Worm (Caenorhabditis elegans) whole organism, L1 larva: ENCODE results near the gene sam-4.

Source experiments
- C04F5.9 ChIP-seq: sonication (generic microtip); optimal IDR thresholded peaks from 2 replicates; lab custom pipeline; 2016; ENCODE audit warnings: missing genetic modification characterization, missing compliant biosample characterization
- C16A3.4 ChIP-seq: fragments of 150-350 bp; optimal IDR thresholded peaks from 2 replicates; lab custom pipeline; 2014; ENCODE audit warnings: missing biosample characterization, missing genetic modification characterization
- alr-1 ChIP-seq: fragments of 200-800 bp; sonication (Bioruptor generic); optimal IDR thresholded peaks from 2 replicates; lab custom pipeline; 2018; ENCODE audit warnings: borderline replicate concordance, mild to moderate bottlenecking, missing genetic modification characterization, missing compliant biosample characterization
- aly-2 ChIP-seq: fragments of 150-350 bp; optimal IDR thresholded peaks from 2 replicates; lab custom pipeline; 2014; ENCODE audit warnings: missing biosample characterization, missing genetic modification characterization
- ama-1 ChIP-seq: fragments of 150-350 bp; optimal IDR thresholded peaks from 2 replicates; lab custom pipeline; 2014
- ceh-82 ChIP-seq, 3 experiments: fragments of 150-350 bp in 1 of 3; sonication (generic microtip) in 2 of 3; optimal IDR thresholded peaks; 2 replicates each; lab custom pipeline; 2014 to 2017; ENCODE audit warnings: missing biosample characterization in 3 of 3, missing genetic modification characterization in 3 of 3
- ceh-88 ChIP-seq: fragments of 200-800 bp; sonication (Bioruptor generic); IDR thresholded peaks from 2 replicates; pipeline ENCODE4 v1.3.6; 2022; ENCODE audit warnings: missing genetic modification characterization, missing compliant biosample characterization
- ceh-90 ChIP-seq: sonication (generic microtip); optimal IDR thresholded peaks from 2 replicates; lab custom pipeline; 2016; ENCODE audit warnings: missing genetic modification characterization, missing compliant biosample characterization
- dsc-1 ChIP-seq: sonication (generic microtip); optimal IDR thresholded peaks from 2 replicates; lab custom pipeline; 2016; ENCODE audit warnings: mild to moderate bottlenecking, missing genetic modification characterization, missing compliant biosample characterization
- efl-1 ChIP-seq, 4 experiments: fragments of 150-350 bp; optimal IDR thresholded peaks in 3 of 4; peaks in 1 of 4; 1 replicate in 1 of 4; 2 replicates in 3 of 4; lab custom pipeline; 2014; ENCODE audit warnings: missing biosample characterization in 2 of 4, missing genetic modification characterization in 2 of 4, missing genetic modification reagents in 2 of 4
- egl-13 ChIP-seq: sonication (generic microtip); optimal IDR thresholded peaks from 2 replicates; lab custom pipeline; 2016; ENCODE audit warnings: missing genotype, missing genetic modification reagents, missing genetic modification characterization, missing compliant biosample characterization
- elt-2 ChIP-seq: sonication (generic microtip); optimal IDR thresholded peaks from 2 replicates; lab custom pipeline; 2016; ENCODE audit warnings: missing genetic modification characterization, mild to moderate bottlenecking, inconsistent platforms, missing compliant biosample characterization, missing genetic modification reagents
- fkh-10 ChIP-seq: sonication (generic microtip); optimal IDR thresholded peaks from 2 replicates; lab custom pipeline; 2017; ENCODE audit warnings: missing biosample characterization, missing genetic modification reagents, missing genetic modification characterization
- fkh-4 ChIP-seq: sonication (generic microtip); optimal IDR thresholded peaks from 2 replicates; lab custom pipeline; 2016; ENCODE audit warnings: missing compliant biosample characterization, missing genetic modification characterization, borderline replicate concordance
- fkh-8 ChIP-seq: sonication (generic microtip); optimal IDR thresholded peaks from 2 replicates; lab custom pipeline; 2016; ENCODE audit warnings: mild to moderate bottlenecking, missing genetic modification characterization, missing compliant biosample characterization
- hlh-17 ChIP-seq: fragments of 200-800 bp; sonication (Bioruptor generic); optimal IDR thresholded peaks from 2 replicates; lab custom pipeline; 2018; ENCODE audit warnings: missing genetic modification characterization, mild to moderate bottlenecking, missing compliant biosample characterization, moderate library complexity, borderline replicate concordance
- hlh-4 ChIP-seq: sonication (generic microtip); optimal IDR thresholded peaks from 2 replicates; lab custom pipeline; 2016; ENCODE audit warnings: mild to moderate bottlenecking, missing genetic modification characterization, missing compliant biosample characterization
- irx-1 ChIP-seq: sonication (generic microtip); optimal IDR thresholded peaks from 2 replicates; lab custom pipeline; 2016; ENCODE audit warnings: missing genetic modification characterization, missing compliant biosample characterization
- jun-1 ChIP-seq: fragments of 150-350 bp; optimal IDR thresholded peaks from 2 replicates; lab custom pipeline; 2014; ENCODE audit warnings: missing biosample characterization, missing genetic modification reagents, missing genetic modification characterization
- lin-13 ChIP-seq: fragments of 150-350 bp; optimal IDR thresholded peaks from 2 replicates; lab custom pipeline; 2014; ENCODE audit warnings: missing biosample characterization, missing genetic modification reagents, missing genetic modification characterization
- lin-14 ChIP-seq: fragments of 200-800 bp; sonication (Bioruptor generic); optimal IDR thresholded peaks from 2 replicates; lab custom pipeline; 2018; ENCODE audit warnings: mild to moderate bottlenecking, missing genetic modification characterization, moderate library complexity, missing compliant biosample characterization
- lin-15B ChIP-seq: fragments of 150-350 bp; sonication (generic microtip); optimal IDR thresholded peaks from 3 replicates; lab custom pipeline; 2014; ENCODE audit warnings: missing biosample characterization, missing genetic modification characterization
- lin-35 ChIP-seq, 2 experiments: fragments of 150-350 bp; optimal IDR thresholded peaks; 2 replicates each; lab custom pipeline; 2014; ENCODE audit warnings: missing biosample characterization in 2 of 2, missing genetic modification characterization in 2 of 2, missing genetic modification reagents in 2 of 2
- mab-9 ChIP-seq: fragments of 200-800 bp; sonication (Bioruptor generic); IDR thresholded peaks from 2 replicates; pipeline ENCODE4 v1.3.6; 2022; ENCODE audit warnings: missing genetic modification reagents, missing genetic modification characterization, missing compliant biosample characterization
- mef-2 ChIP-seq: fragments of 150-350 bp; optimal IDR thresholded peaks from 2 replicates; lab custom pipeline; 2014; ENCODE audit warnings: missing biosample characterization, missing genetic modification characterization
- nhr-12 ChIP-seq: sonication (generic microtip); optimal IDR thresholded peaks from 2 replicates; lab custom pipeline; 2017; ENCODE audit warnings: missing biosample characterization, missing genetic modification characterization
- nhr-19 ChIP-seq: fragments of 200-800 bp; sonication (Bioruptor generic); conservative IDR thresholded peaks from 2 replicates; pipeline ENCODE4 v1.3.6; 2022; ENCODE audit warnings: missing genetic modification characterization, missing compliant biosample characterization
- nhr-20 ChIP-seq: sonication (generic microtip); optimal IDR thresholded peaks from 2 replicates; lab custom pipeline; 2016; ENCODE audit warnings: mild to moderate bottlenecking, missing genetic modification characterization, missing compliant biosample characterization
- nhr-237 ChIP-seq: fragments of 150-350 bp; optimal IDR thresholded peaks from 2 replicates; lab custom pipeline; 2014; ENCODE audit warnings: missing biosample characterization, missing genetic modification characterization
- nhr-28 ChIP-seq: fragments of 150-350 bp; optimal IDR thresholded peaks from 2 replicates; lab custom pipeline; 2014; ENCODE audit warnings: missing biosample characterization, missing genetic modification characterization
- nhr-47 ChIP-seq: sonication (generic microtip); optimal IDR thresholded peaks from 2 replicates; lab custom pipeline; 2016; ENCODE audit warnings: mild to moderate bottlenecking, missing genetic modification characterization, moderate library complexity, missing compliant biosample characterization
- nhr-71 ChIP-seq: sonication (generic microtip); optimal IDR thresholded peaks from 2 replicates; lab custom pipeline; 2016; ENCODE audit warnings: mild to moderate bottlenecking, missing genetic modification characterization, moderate library complexity, missing compliant biosample characterization
- nhr-77 ChIP-seq: fragments of 150-350 bp; optimal IDR thresholded peaks from 2 replicates; lab custom pipeline; 2014; ENCODE audit warnings: missing biosample characterization, missing genetic modification characterization
- nhr-84 ChIP-seq: sonication (generic microtip); optimal IDR thresholded peaks from 2 replicates; lab custom pipeline; 2017; ENCODE audit warnings: missing biosample characterization, missing genetic modification characterization
- pax-3 ChIP-seq: fragments of 200-800 bp; sonication (Bioruptor generic); optimal IDR thresholded peaks from 2 replicates; lab custom pipeline; 2018; ENCODE audit warnings: mild to moderate bottlenecking, missing genetic modification characterization, moderate library complexity, missing compliant biosample characterization
- pqm-1 ChIP-seq: sonication (generic microtip); optimal IDR thresholded peaks from 3 replicates; lab custom pipeline; 2017; ENCODE audit warnings: missing biosample characterization, missing genetic modification characterization
- rnt-1 ChIP-seq: sonication (generic microtip); optimal IDR thresholded peaks from 2 replicates; lab custom pipeline; 2016; ENCODE audit warnings: mild to moderate bottlenecking, missing genetic modification characterization, moderate library complexity, missing compliant biosample characterization
- skn-1 ChIP-seq: fragments of 150-350 bp; optimal IDR thresholded peaks from 2 replicates; lab custom pipeline; 2014; ENCODE audit warnings: missing biosample characterization, missing genetic modification characterization
- snpc-4 ChIP-seq: fragments of 150-350 bp; optimal IDR thresholded peaks from 2 replicates; lab custom pipeline; 2014; ENCODE audit warnings: missing biosample characterization, missing genetic modification characterization
- swsn-7 ChIP-seq: sonication (generic microtip); optimal IDR thresholded peaks from 2 replicates; lab custom pipeline; 2016; ENCODE audit warnings: missing genetic modification characterization, missing compliant biosample characterization
- tlp-1 ChIP-seq: fragments of 150-350 bp; optimal IDR thresholded peaks from 2 replicates; lab custom pipeline; 2014; ENCODE audit warnings: missing biosample characterization, missing genetic modification characterization
- unc-130 ChIP-seq: fragments of 150-350 bp; optimal IDR thresholded peaks from 2 replicates; lab custom pipeline; 2017; ENCODE audit warnings: missing biosample characterization, missing genetic modification characterization, inconsistent platforms
- unc-30 ChIP-seq: sonication (generic microtip); optimal IDR thresholded peaks from 2 replicates; lab custom pipeline; 2017; ENCODE audit warnings: missing biosample characterization, missing genetic modification characterization
- unc-62 ChIP-seq: fragments of 150-350 bp; optimal IDR thresholded peaks from 2 replicates; lab custom pipeline; 2014; ENCODE audit warnings: missing biosample characterization, missing genetic modification reagents, missing genetic modification characterization
- unc-86 ChIP-seq: sonication (generic microtip); optimal IDR thresholded peaks from 2 replicates; lab custom pipeline; 2016; ENCODE audit warnings: missing genetic modification characterization, missing compliant biosample characterization
- vab-15 ChIP-seq: sonication (generic microtip); optimal IDR thresholded peaks from 2 replicates; lab custom pipeline; 2017; ENCODE audit warnings: missing genotype, mild to moderate bottlenecking, missing genetic modification characterization, missing compliant biosample characterization
- zag-1 ChIP-seq: fragments of 150-350 bp; optimal IDR thresholded peaks from 2 replicates; lab custom pipeline; 2014; ENCODE audit warnings: missing biosample characterization, missing genetic modification characterization
- zip-4 ChIP-seq: fragments of 200-800 bp; sonication (Bioruptor generic); optimal IDR thresholded peaks from 2 replicates; lab custom pipeline; 2018; ENCODE audit warnings: mild to moderate bottlenecking, missing genetic modification characterization, moderate library complexity, missing compliant biosample characterization
- ztf-11 ChIP-seq, 2 experiments: sonication (generic microtip); optimal IDR thresholded peaks; 2 replicates each; lab custom pipeline; 2016 to 2017; ENCODE audit warnings: missing genetic modification characterization in 2 of 2, missing biosample characterization in 1 of 2, missing compliant biosample characterization in 1 of 2
- ztf-4 ChIP-seq: fragments of 150-350 bp; optimal IDR thresholded peaks from 2 replicates; lab custom pipeline; 2014; ENCODE audit warnings: missing biosample characterization, missing genetic modification characterization

Gene sam-4

ce11 chrII:5660736-5661734 lies 11.9 kb upstream of the sam-4 start, which contains the start of the genes ift-43 and mdt-26 (continued):
- peak; percentile 67 for TF ChIP-seq lin-15B
- peak; percentile 57 for TF ChIP-seq elt-2 (tag; lab: Kevin White, UChicago)
- TF ChIP-seq skn-1 (tag; lab: Kevin White, UChicago), result peak; percentile 84
- TF ChIP-seq tlp-1 (tag; lab: Kevin White, UChicago), result no peak
- no peak for TF ChIP-seq mef-2 (tag; lab: Kevin White, UChicago)
- TF ChIP-seq mab-9 (GFP tag; lab: Robert Waterston, UW), result peak; percentile 80
- TF ChIP-seq zag-1, result no peak
- no peak for TF ChIP-seq nhr-28 (tag; lab: Kevin White, UChicago)
- peak; percentile 54 for TF ChIP-seq hlh-17 (GFP tag; lab: Kevin White, UChicago)
- TF ChIP-seq pqm-1 (tag; lab: Kevin White, UChicago), result no peak
- peak; percentile 77 to 79 for TF ChIP-seq lin-35 (GFP tag; optimal IDR thresholded peaks at IDR 0.05; lab: Kevin White, UChicago)
- peak; percentile 76 for TF ChIP-seq lin-14
- TF ChIP-seq hlh-4 (tag; lab: Kevin White, UChicago), result peak; percentile 20
- peak; percentile 88 for TF ChIP-seq unc-86 (tag; lab: Kevin White, UChicago)
- TF ChIP-seq nhr-77, result peak; percentile 66
- no peak for TF ChIP-seq unc-62 (GFP tag; lab: Kevin White, UChicago)
- peak in 1 of 2 experiments; percentile 82 for TF ChIP-seq ztf-11 (tag; optimal IDR thresholded peaks at IDR 0.05; lab: Kevin White, UChicago)
- TF ChIP-seq aly-2, result peak; percentile 44
- TF ChIP-seq alr-1 (tag; lab: Kevin White, UChicago), result no peak
- TF ChIP-seq unc-30, result no peak
- peak; percentile 28 for TF ChIP-seq fkh-4
- TF ChIP-seq swsn-7 (tag; lab: Kevin White, UChicago), result peak; percentile 93
- peak; percentile 94 for TF ChIP-seq nhr-47 (tag; lab: Kevin White, UChicago)
- no peak for TF ChIP-seq nhr-84 (tag; lab: Kevin White, UChicago)
- peak; percentile 58 for TF ChIP-seq snpc-4 (tag; lab: Kevin White, UChicago)
- peak; percentile 78 for TF ChIP-seq rnt-1
- peak; percentile 56 for TF ChIP-seq C04F5.9 (tag; lab: Kevin White, UChicago)
- TF ChIP-seq irx-1 (tag; lab: Kevin White, UChicago), result peak; percentile 87
- TF ChIP-seq egl-13, result peak; percentile 85
- TF ChIP-seq ceh-90 (tag; lab: Kevin White, UChicago), result no peak
- TF ChIP-seq nhr-12, result no peak
- peak; percentile 82 for TF ChIP-seq jun-1 (tag; lab: Kevin White, UChicago)
- TF ChIP-seq ceh-88 (GFP tag; lab: Robert Waterston, UW), result peak; percentile 71
- peak; percentile 53 for TF ChIP-seq pax-3 (tag; lab: Kevin White, UChicago)
- TF ChIP-seq unc-130 (tag; lab: Kevin White, UChicago), result no peak
- TF ChIP-seq nhr-20, result peak; percentile 90
- TF ChIP-seq ztf-4 (tag; lab: Kevin White, UChicago), result peak; percentile 73
- TF ChIP-seq dsc-1 (tag; lab: Kevin White, UChicago), result peak; percentile 93
- peak; percentile 76 for TF ChIP-seq fkh-10 (GFP tag; lab: Kevin White, UChicago)
- TF ChIP-seq efl-1 (optimal IDR thresholded peaks at IDR 0.05; lab: Kevin White, UChicago), result peak; percentile 68 to 74
- peak; percentile 64 to 96 for TF ChIP-seq efl-1 (GFP tag; optimal IDR thresholded peaks at IDR 0.05 in 1 of 2; lab: Kevin White, UChicago)
- peak; percentile 77 for TF ChIP-seq zip-4 (GFP tag; lab: Kevin White, UChicago)
- TF ChIP-seq ceh-82 (tag; optimal IDR thresholded peaks at IDR 0.05; lab: Kevin White, UChicago), result peak; percentile 17 to 89 (median 77)
- peak; percentile 74 for TF ChIP-seq nhr-237 (tag; lab: Kevin White, UChicago)
- peak; percentile 67 for TF ChIP-seq lin-13 (GFP tag; lab: Kevin White, UChicago)
- no peak for TF ChIP-seq vab-15 (tag; lab: Kevin White, UChicago)
- TF ChIP-seq nhr-71, result peak; percentile 93
- peak; percentile 90 for TF ChIP-seq fkh-8 (tag; lab: Kevin White, UChicago)
- TF ChIP-seq C16A3.4 (tag; lab: Kevin White, UChicago), result peak; percentile 76
- TF ChIP-seq ama-1 (lab: Kevin White, UChicago), result peak; percentile 99
- TF ChIP-seq nhr-19 (GFP tag; lab: Robert Waterston, UW), result peak; percentile 81
